Fruit fly (Drosophila melanogaster) whole organism, prepupa: Measurements from ENCODE around the gene Atf3.

Experiments used
- CG32006 ChIP-seq: fragments of 200-800 bp; sonication (Bioruptor generic); optimal IDR thresholded peaks from 3 replicates; lab custom pipeline; 2017; ENCODE audit warnings: missing biosample characterization, mild to moderate bottlenecking, missing genetic modification characterization
- CG6854 ChIP-seq: fragments of 200-800 bp; sonication (Bioruptor generic); optimal IDR thresholded peaks from 2 replicates; lab custom pipeline; 2017; ENCODE audit warnings: missing biosample characterization, mild to moderate bottlenecking, missing genetic modification characterization
- Ets96B ChIP-seq: fragments of 200-800 bp; optimal IDR thresholded peaks from 2 replicates; lab custom pipeline; 2019; ENCODE audit warnings: missing biosample characterization, mild to moderate bottlenecking, missing genetic modification characterization, moderate library complexity
- Hr4 ChIP-seq: fragments of 200-800 bp; sonication (Bioruptor generic); optimal IDR thresholded peaks from 3 replicates; lab custom pipeline; 2016; ENCODE audit warnings: missing biosample characterization, missing genetic modification characterization
- Smox ChIP-seq: fragments of 200-800 bp; sonication (Bioruptor generic); optimal IDR thresholded peaks from 3 replicates; lab custom pipeline; 2016; ENCODE audit warnings: missing biosample characterization, missing genetic modification characterization
- ss ChIP-seq, 2 experiments: fragments of 200-800 bp; sonication (Bioruptor generic); optimal IDR thresholded peaks; 2 replicates in 1 of 2; 3 replicates in 1 of 2; lab custom pipeline; 2017 to 2018; ENCODE audit warnings: mild to moderate bottlenecking in 2 of 2, missing biosample characterization in 2 of 2, missing genetic modification characterization in 2 of 2, moderate library complexity in 1 of 2

DNA sequence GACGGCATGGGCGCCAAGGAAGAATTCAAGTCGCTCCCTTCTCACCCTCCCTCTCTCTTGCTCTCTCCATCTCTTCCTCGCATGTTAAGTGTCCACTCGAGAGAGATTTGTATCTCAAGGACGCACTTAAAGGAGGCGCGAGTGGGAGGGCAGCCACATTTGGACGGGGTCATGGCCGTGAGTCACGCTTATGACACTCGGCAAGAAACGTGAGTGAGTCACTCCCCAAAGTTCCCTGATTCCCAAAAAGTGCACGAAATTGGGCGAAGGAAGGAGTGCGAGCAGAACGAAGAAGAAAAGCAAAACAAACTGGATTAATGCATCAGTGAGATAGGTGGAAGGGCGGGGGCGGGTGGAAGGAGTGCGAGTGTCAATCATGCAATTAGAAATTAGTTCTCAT lies 46.0 kb upstream of the Atf3 start:
- TF ChIP-seq Smox (GFP tag; lab: Kevin White, UChicago), result no peak
- TF ChIP-seq ss (GFP tag; optimal IDR thresholded peaks at IDR 0.05; lab: Kevin White, UChicago), result no peak
- TF ChIP-seq CG6854 (GFP tag; lab: Kevin White, UChicago), result no peak
- no peak for TF ChIP-seq CG32006 (GFP tag; lab: Kevin White, UChicago)
- no peak for TF ChIP-seq Ets96B (tag; lab: Kevin White, UChicago)
- no peak for TF ChIP-seq Hr4 (GFP tag; lab: Kevin White, UChicago)
